Fruit fly (Drosophila melanogaster) whole organism, embryonic: ENCODE results near the gene Sirt4.

Source experiments
- B-H2 ChIP-seq: fragments of 200-800 bp; sonication (Bioruptor generic); optimal IDR thresholded peaks from 2 replicates; lab custom pipeline; 2018; ENCODE audit warnings: missing biosample characterization, mild to moderate bottlenecking, missing genetic modification characterization
- Bgb ChIP-seq: fragments of 200-800 bp; sonication (Bioruptor generic); IDR thresholded peaks from 2 replicates; pipeline ENCODE4 v1.3.6; 2022; ENCODE audit warnings: missing biosample characterization, missing genetic modification characterization; ENCODE audit not compliant: partially characterized antibody
- CG10321 ChIP-seq: fragments of 200-800 bp; sonication (Bioruptor generic); IDR thresholded peaks from 2 replicates; pipeline ENCODE4 v1.3.6; 2022; ENCODE audit warnings: missing biosample characterization, missing genetic modification characterization
- CG10959 ChIP-seq: fragments of 200-800 bp; sonication (Bioruptor generic); IDR thresholded peaks from 2 replicates; pipeline ENCODE4 v1.3.6; 2022; ENCODE audit warnings: missing biosample characterization, missing genetic modification characterization
- CG11093 ChIP-seq: fragments of 200-800 bp; sonication (Bioruptor generic); IDR thresholded peaks from 3 replicates; pipeline ENCODE4 v1.3.6; 2022; ENCODE audit warnings: missing biosample characterization, missing genetic modification characterization
- CG12155 ChIP-seq: fragments of 200-800 bp; sonication (Bioruptor generic); optimal IDR thresholded peaks from 3 replicates; lab custom pipeline; 2016; ENCODE audit warnings: missing biosample characterization, missing genetic modification characterization
- CG15011 ChIP-seq: fragments of 200-800 bp; sonication (Bioruptor generic); optimal IDR thresholded peaks from 3 replicates; lab custom pipeline; 2018; ENCODE audit warnings: missing biosample characterization, mild to moderate bottlenecking, missing genetic modification characterization
- CG17829 ChIP-seq: fragments of 200-800 bp; optimal IDR thresholded peaks from 2 replicates; lab custom pipeline; 2019; ENCODE audit warnings: missing biosample characterization, mild to moderate bottlenecking, missing genetic modification characterization, moderate library complexity
- CG18619 ChIP-seq: fragments of 200-800 bp; sonication (Bioruptor generic); optimal IDR thresholded peaks from 3 replicates; lab custom pipeline; 2017; ENCODE audit warnings: missing biosample characterization, mild to moderate bottlenecking, missing genetic modification characterization
- CG18764 ChIP-seq: fragments of 200-800 bp; sonication (Bioruptor generic); optimal IDR thresholded peaks from 3 replicates; lab custom pipeline; 2016; ENCODE audit warnings: missing biosample characterization, missing genetic modification characterization
- CG3065 ChIP-seq: fragments of 200-800 bp; sonication (Bioruptor generic); optimal IDR thresholded peaks from 2 replicates; lab custom pipeline; 2016; ENCODE audit warnings: missing biosample characterization, missing genetic modification characterization
- CG4820 ChIP-seq: fragments of 200-800 bp; sonication (Bioruptor generic); optimal IDR thresholded peaks from 3 replicates; lab custom pipeline; 2016; ENCODE audit warnings: missing biosample characterization, missing genetic modification characterization
- CG5245 ChIP-seq: fragments of 200-800 bp; sonication (Bioruptor generic); optimal IDR thresholded peaks from 3 replicates; lab custom pipeline; 2016; ENCODE audit warnings: missing biosample characterization, missing genetic modification characterization
- CG6175 ChIP-seq: fragments of 200-800 bp; sonication (Bioruptor generic); IDR thresholded peaks from 3 replicates; pipeline ENCODE4 v1.3.6; 2022; ENCODE audit warnings: missing biosample characterization, missing genetic modification characterization
- CG7745 ChIP-seq: fragments of 200-800 bp; sonication (Bioruptor generic); optimal IDR thresholded peaks from 2 replicates; lab custom pipeline; 2018; ENCODE audit warnings: missing biosample characterization, mild to moderate bottlenecking, missing genetic modification characterization, moderate library complexity
- CG8478 ChIP-seq: fragments of >200 bp; optimal IDR thresholded peaks from 2 replicates; lab custom pipeline; 2018
- D19A ChIP-seq: fragments of 200-800 bp; optimal IDR thresholded peaks from 3 replicates; lab custom pipeline; 2019; ENCODE audit warnings: missing biosample characterization, mild to moderate bottlenecking, missing genetic modification characterization, moderate library complexity
- Deaf1 ChIP-seq: fragments of 200-800 bp; optimal IDR thresholded peaks from 3 replicates; lab custom pipeline; 2019; ENCODE audit warnings: missing biosample characterization, mild to moderate bottlenecking, missing genetic modification characterization, moderate library complexity
- Dll ChIP-seq: fragments of 200-800 bp; sonication (Bioruptor generic); IDR thresholded peaks from 4 replicates; pipeline ENCODE4 v1.3.6; 2022; ENCODE audit warnings: missing biosample characterization, missing genetic modification characterization; ENCODE audit not compliant: partially characterized antibody
- Ets97D ChIP-seq: fragments of 200-800 bp; sonication (Bioruptor generic); optimal IDR thresholded peaks from 3 replicates; lab custom pipeline; 2016; ENCODE audit warnings: missing biosample characterization, missing genetic modification characterization
- Fer2 ChIP-seq: fragments of 200-800 bp; sonication (Bioruptor generic); optimal IDR thresholded peaks from 2 replicates; lab custom pipeline; 2018; ENCODE audit warnings: missing biosample characterization, mild to moderate bottlenecking, missing genetic modification characterization, moderate library complexity
- Gug ChIP-seq: fragments of 200-800 bp; sonication (Bioruptor generic); IDR thresholded peaks from 4 replicates; pipeline ENCODE4 v1.3.6; 2022; ENCODE audit warnings: missing biosample characterization, missing genetic modification characterization
- HLH4C ChIP-seq: fragments of 200-800 bp; sonication (Bioruptor generic); IDR thresholded peaks from 3 replicates; pipeline ENCODE4 v1.3.6; 2022; ENCODE audit warnings: missing biosample characterization, missing genetic modification characterization; ENCODE audit not compliant: partially characterized antibody
- Hr78 ChIP-seq, 2 experiments: fragments of 200-800 bp in 1 of 2; fragments of >200 bp in 1 of 2; sonication (Bioruptor generic) in 1 of 2; optimal IDR thresholded peaks; 2 replicates each; lab custom pipeline; 2017 to 2019; ENCODE audit warnings: missing biosample characterization in 2 of 2, missing genetic modification characterization in 2 of 2, mild to moderate bottlenecking in 1 of 2, moderate library complexity in 1 of 2
- Nf-YC ChIP-seq: fragments of 200-800 bp; optimal IDR thresholded peaks from 3 replicates; lab custom pipeline; 2019; ENCODE audit warnings: missing biosample characterization, mild to moderate bottlenecking, missing genetic modification characterization, moderate library complexity
- Rfx ChIP-seq: fragments of 200-800 bp; sonication (Bioruptor generic); IDR thresholded peaks from 2 replicates; pipeline ENCODE4 v1.3.6; 2022; ENCODE audit warnings: missing biosample characterization, missing genetic modification characterization
- Sry-β ChIP-seq: fragments of 200-800 bp; sonication (Bioruptor generic); optimal IDR thresholded peaks from 2 replicates; lab custom pipeline; 2018; ENCODE audit warnings: missing biosample characterization, mild to moderate bottlenecking, missing genetic modification characterization, moderate library complexity
- Sry-δ ChIP-seq: fragments of 200-800 bp; sonication (Bioruptor generic); optimal IDR thresholded peaks from 2 replicates; lab custom pipeline; 2016; ENCODE audit warnings: missing biosample characterization, missing genetic modification characterization
- YL-1 ChIP-seq: fragments of 200-800 bp; sonication (Bioruptor generic); optimal IDR thresholded peaks from 3 replicates; lab custom pipeline; 2017; ENCODE audit warnings: missing biosample characterization, mild to moderate bottlenecking, missing genetic modification characterization
- abd-A ChIP-seq: fragments of 200-800 bp; sonication (Bioruptor generic); optimal IDR thresholded peaks from 3 replicates; lab custom pipeline; 2019; ENCODE audit warnings: missing biosample characterization, mild to moderate bottlenecking, missing genetic modification characterization, moderate library complexity
- ac ChIP-seq: fragments of 200-800 bp; sonication (Bioruptor generic); optimal IDR thresholded peaks from 3 replicates; lab custom pipeline; 2017; ENCODE audit warnings: missing biosample characterization, mild to moderate bottlenecking, missing genetic modification characterization
- al ChIP-seq: fragments of 200-800 bp; sonication (Bioruptor generic); IDR thresholded peaks from 2 replicates; pipeline ENCODE4 v1.3.6; 2022; ENCODE audit warnings: missing biosample characterization, missing genetic modification characterization
- ap ChIP-seq: fragments of 200-800 bp; sonication (Bioruptor generic); IDR thresholded peaks from 2 replicates; pipeline ENCODE4 v1.3.6; 2022; ENCODE audit warnings: missing biosample characterization, missing genetic modification characterization
- bcd ChIP-seq: fragments of 200-800 bp; sonication (Bioruptor generic); optimal IDR thresholded peaks from 2 replicates; lab custom pipeline; 2017; ENCODE audit warnings: missing biosample characterization, mild to moderate bottlenecking, missing genetic modification characterization
- bsh ChIP-seq, 2 experiments: fragments of 200-800 bp; sonication (Bioruptor generic); optimal IDR thresholded peaks; 2 replicates each; lab custom pipeline; 2017 to 2018; ENCODE audit warnings: mild to moderate bottlenecking in 2 of 2, missing biosample characterization in 2 of 2, missing genetic modification characterization in 2 of 2, moderate library complexity in 1 of 2
- cwo ChIP-seq: fragments of 200-800 bp; sonication (Bioruptor generic); optimal IDR thresholded peaks from 3 replicates; lab custom pipeline; 2017; ENCODE audit warnings: missing biosample characterization, missing genetic modification characterization, mild to moderate bottlenecking, moderate library complexity, missing genetic modification reagents
- emc ChIP-seq: fragments of 200-800 bp; sonication (Bioruptor generic); optimal IDR thresholded peaks from 2 replicates; lab custom pipeline; 2016; ENCODE audit warnings: missing biosample characterization, missing genetic modification characterization
- gce ChIP-seq: fragments of 200-800 bp; sonication (Bioruptor generic); IDR thresholded peaks from 3 replicates; pipeline ENCODE4 v1.3.6; 2022; ENCODE audit warnings: missing biosample characterization, missing genetic modification characterization
- gcm2 ChIP-seq: fragments of 200-800 bp; sonication (Bioruptor generic); optimal IDR thresholded peaks from 2 replicates; lab custom pipeline; 2016; ENCODE audit warnings: missing biosample characterization, missing genetic modification characterization
- hb ChIP-seq: fragments of 200-800 bp; sonication (Bioruptor generic); IDR thresholded peaks from 3 replicates; pipeline ENCODE4 v1.3.6; 2022; ENCODE audit warnings: missing biosample characterization, missing genetic modification characterization; ENCODE audit not compliant: partially characterized antibody
- hbn ChIP-seq: fragments of 200-800 bp; sonication (Bioruptor generic); IDR thresholded peaks from 2 replicates; pipeline ENCODE4 v1.3.6; 2022; ENCODE audit warnings: missing biosample characterization, missing genetic modification characterization; ENCODE audit not compliant: partially characterized antibody
- ken ChIP-seq: fragments of 200-800 bp; sonication (Bioruptor generic); IDR thresholded peaks from 3 replicates; pipeline ENCODE4 v1.3.6; 2022; ENCODE audit warnings: missing biosample characterization, missing genetic modification characterization
- nerfin-1 ChIP-seq: fragments of 200-800 bp; sonication (Bioruptor generic); optimal IDR thresholded peaks from 3 replicates; lab custom pipeline; 2019; ENCODE audit warnings: missing biosample characterization, mild to moderate bottlenecking, missing genetic modification characterization, moderate library complexity
- rib ChIP-seq: fragments of 200-800 bp; sonication (Bioruptor generic); IDR thresholded peaks from 2 replicates; pipeline ENCODE4 v1.3.6; 2022; ENCODE audit warnings: missing biosample characterization, missing genetic modification characterization
- sima ChIP-seq: fragments of 200-800 bp; sonication (Bioruptor generic); optimal IDR thresholded peaks from 2 replicates; lab custom pipeline; 2016; ENCODE audit warnings: missing biosample characterization, missing genetic modification characterization
- sug ChIP-seq: fragments of 200-800 bp; optimal IDR thresholded peaks from 2 replicates; lab custom pipeline; 2019; ENCODE audit warnings: missing biosample characterization, mild to moderate bottlenecking, missing genetic modification characterization, moderate library complexity
- trem ChIP-seq: fragments of 200-800 bp; optimal IDR thresholded peaks from 3 replicates; lab custom pipeline; 2019; ENCODE audit warnings: missing biosample characterization, mild to moderate bottlenecking, missing genetic modification characterization, moderate library complexity
- ttk ChIP-seq: fragments of 200-800 bp; sonication (Bioruptor generic); IDR thresholded peaks from 2 replicates; pipeline ENCODE4 v2.1.2; 2022; ENCODE audit warnings: missing biosample characterization, missing genetic modification characterization
- vvl ChIP-seq: fragments of 200-800 bp; sonication (Bioruptor generic); IDR thresholded peaks from 2 replicates; pipeline ENCODE4 v1.3.6; 2022; ENCODE audit warnings: missing biosample characterization, missing genetic modification characterization
- yki ChIP-seq: fragments of >200 bp; optimal IDR thresholded peaks from 3 replicates; lab custom pipeline; 2018

The Sirt4 gene

dm6 chrX:5621893-5622803 is 43.6 kb downstream of the Sirt4 start, which contains the start of the genes Mlc-c and Pop1 (continued):
- TF ChIP-seq bsh (GFP tag; optimal IDR thresholded peaks at IDR 0.05; lab: Kevin White, UChicago): no peak
- TF ChIP-seq Dll: peak; percentile 84
- TF ChIP-seq CG18619 (GFP tag; lab: Kevin White, UChicago): no peak
- TF ChIP-seq ap: no peak
- TF ChIP-seq YL-1 (GFP tag; lab: Kevin White, UChicago): peak; percentile 73
- peak; percentile 50 for TF ChIP-seq trem (tag; lab: Kevin White, UChicago)
- no peak for TF ChIP-seq rib
- TF ChIP-seq yki (lab: Kevin White, UChicago): no peak
- TF ChIP-seq Sry-β (GFP tag; lab: Kevin White, UChicago): no peak
- no peak for TF ChIP-seq CG10959 (GFP tag; lab: Robert Waterston, UW)
- no peak for TF ChIP-seq CG5245 (GFP tag; lab: Kevin White, UChicago)
- TF ChIP-seq Ets97D (GFP tag; lab: Kevin White, UChicago): peak; percentile 48
- peak; percentile 93 for TF ChIP-seq Sry-δ (GFP tag; lab: Kevin White, UChicago)
- no peak for TF ChIP-seq CG15011
- TF ChIP-seq Gug: no peak; the same call in 3 of the 4 replicates
- TF ChIP-seq vvl (GFP tag; lab: Robert Waterston, UW): 0 out of 2 replicates have a peak, but pooled peaks have one; percentile 6
- TF ChIP-seq al (GFP tag; lab: Robert Waterston, UW): no peak
- no peak for TF ChIP-seq CG11093
- no peak for TF ChIP-seq Deaf1 (tag; lab: Kevin White, UChicago)
- TF ChIP-seq sug (tag; lab: Kevin White, UChicago): no peak
- no peak for TF ChIP-seq emc (GFP tag; lab: Kevin White, UChicago)
- TF ChIP-seq Rfx (GFP tag; lab: Robert Waterston, UW): peak; percentile 48
- peak; percentile 85 for TF ChIP-seq HLH4C (GFP tag; lab: Robert Waterston, UW)
- TF ChIP-seq Fer2 (tag; lab: Kevin White, UChicago): no peak
- TF ChIP-seq CG17829: peak; percentile 19
- TF ChIP-seq gcm2: no peak
- TF ChIP-seq CG4820: no peak
- no peak for TF ChIP-seq bcd (GFP tag; lab: Kevin White, UChicago)
- TF ChIP-seq D19A: peak; percentile 73
- TF ChIP-seq CG10321 (GFP tag; lab: Robert Waterston, UW): peak; percentile 79
- TF ChIP-seq Bgb: peak; percentile 93
- no peak for TF ChIP-seq CG8478 (lab: Kevin White, UChicago)
- peak in 1 of 2 experiments; percentile 61 for TF ChIP-seq Hr78 (GFP tag; optimal IDR thresholded peaks at IDR 0.05; lab: Kevin White, UChicago)
- no peak for TF ChIP-seq ac
- TF ChIP-seq sima: no peak
- no peak for TF ChIP-seq ken (GFP tag; lab: Robert Waterston, UW)
- TF ChIP-seq ttk (GFP tag; lab: Robert Waterston, UW): no peak
- no peak for TF ChIP-seq gce (GFP tag; lab: Robert Waterston, UW)
- peak; percentile 90 for TF ChIP-seq hbn
- peak; percentile 89 for TF ChIP-seq hb (GFP tag; lab: Robert Waterston, UW)
- TF ChIP-seq CG6175 (GFP tag; lab: Robert Waterston, UW): no peak
- TF ChIP-seq nerfin-1 (tag; lab: Kevin White, UChicago): peak; percentile 68
- TF ChIP-seq Nf-YC: no peak
- no peak for TF ChIP-seq CG18764
- TF ChIP-seq cwo (GFP tag; lab: Kevin White, UChicago): peak; percentile 60
- no peak for TF ChIP-seq abd-A (tag; lab: Kevin White, UChicago)
- TF ChIP-seq CG12155: no peak
- no peak for TF ChIP-seq CG7745 (tag; lab: Kevin White, UChicago)
- TF ChIP-seq CG3065: no peak
- no peak for TF ChIP-seq B-H2 (GFP tag; lab: Kevin White, UChicago)
